Worm (Caenorhabditis elegans) whole organism, L2 larva: ENCODE results near the gene srw-38.

Experiments
- R02D3.7 ChIP-seq: fragments of 150-350 bp; optimal IDR thresholded peaks from 2 replicates; lab custom pipeline; 2014; ENCODE audit warnings: missing biosample characterization, missing genetic modification characterization
- aly-2 ChIP-seq: fragments of 150-350 bp; optimal IDR thresholded peaks from 2 replicates; lab custom pipeline; 2014; ENCODE audit warnings: missing biosample characterization, missing genetic modification characterization
- ama-1 ChIP-seq: fragments of 150-350 bp; optimal IDR thresholded peaks from 2 replicates; lab custom pipeline; 2018; ENCODE audit warnings: inconsistent platforms
- blmp-1 ChIP-seq: sonication (generic microtip); optimal IDR thresholded peaks from 2 replicates; lab custom pipeline; 2017; ENCODE audit warnings: missing genetic modification characterization, mild to moderate bottlenecking, missing compliant biosample characterization, antibody characterized with exemption, moderate library complexity; ENCODE audit not compliant: insufficient read depth
- ceh-82 ChIP-seq: fragments of 150-350 bp; optimal IDR thresholded peaks from 2 replicates; lab custom pipeline; 2014; ENCODE audit warnings: missing biosample characterization, missing genetic modification characterization
- crh-2 ChIP-seq: sonication (generic microtip); optimal IDR thresholded peaks from 2 replicates; lab custom pipeline; 2017; ENCODE audit warnings: missing biosample characterization, missing genetic modification characterization
- elt-1 ChIP-seq: fragments of 150-350 bp; optimal IDR thresholded peaks from 2 replicates; lab custom pipeline; 2014; ENCODE audit warnings: missing biosample characterization, missing genetic modification characterization
- elt-3 ChIP-seq: sonication (generic microtip); optimal IDR thresholded peaks from 2 replicates; lab custom pipeline; 2017; ENCODE audit warnings: missing biosample characterization, missing genetic modification characterization
- lin-39 ChIP-seq: fragments of 150-350 bp; optimal IDR thresholded peaks from 2 replicates; lab custom pipeline; 2014; ENCODE audit warnings: missing biosample characterization, missing genetic modification reagents, missing genetic modification characterization
- mdl-1 ChIP-seq, 2 experiments: fragments of 150-350 bp in 1 of 2; sonication (generic microtip) in 1 of 2; optimal IDR thresholded peaks; 2 replicates each; lab custom pipeline; 2017; ENCODE audit warnings: missing biosample characterization in 2 of 2, missing genetic modification characterization in 2 of 2
- nhr-129 ChIP-seq: fragments of 150-350 bp; optimal IDR thresholded peaks from 2 replicates; lab custom pipeline; 2014; ENCODE audit warnings: missing biosample characterization, missing genetic modification characterization
- snpc-4 ChIP-seq: fragments of 150-350 bp; optimal IDR thresholded peaks from 2 replicates; lab custom pipeline; 2014; ENCODE audit warnings: missing biosample characterization, missing genetic modification characterization
- zag-1 ChIP-seq: fragments of 150-350 bp; optimal IDR thresholded peaks from 2 replicates; lab custom pipeline; 2014; ENCODE audit warnings: missing biosample characterization, missing genetic modification characterization

DNA sequence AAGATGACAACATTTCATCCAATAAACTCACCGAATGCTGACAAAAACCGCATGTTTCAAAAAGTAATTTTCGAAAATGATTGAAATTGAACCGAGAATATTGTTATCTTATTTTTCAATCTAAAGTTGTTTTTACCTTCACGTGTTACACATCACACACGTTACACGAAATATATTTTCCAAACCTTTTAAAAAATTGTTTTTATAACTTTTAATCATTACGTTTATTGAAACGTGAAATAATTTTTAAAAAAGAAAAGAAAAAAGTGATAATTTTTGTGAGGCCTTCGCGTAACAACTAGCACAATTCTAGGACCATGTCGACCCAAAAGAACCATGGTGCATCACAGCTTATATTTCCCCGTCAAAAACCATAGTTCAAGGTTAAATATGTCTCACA, 41.3 kb upstream of the srw-38 start, which contains the start of gene M162.7:
- no peak for TF ChIP-seq elt-3 (tag; lab: Kevin White, UChicago)
- no peak for TF ChIP-seq ama-1
- TF ChIP-seq mdl-1 (tag; optimal IDR thresholded peaks at IDR 0.05; lab: Kevin White, UChicago), result no peak
- no peak for TF ChIP-seq ceh-82 (tag; lab: Kevin White, UChicago)
- TF ChIP-seq R02D3.7 (tag; lab: Kevin White, UChicago), result no peak
- TF ChIP-seq lin-39, result no peak
- TF ChIP-seq blmp-1 (tag; lab: Kevin White, UChicago), result no peak
- no peak for TF ChIP-seq zag-1 (tag; lab: Kevin White, UChicago)
- TF ChIP-seq aly-2 (tag; lab: Kevin White, UChicago), result no peak
- no peak for TF ChIP-seq crh-2
- no peak for TF ChIP-seq snpc-4
- no peak for TF ChIP-seq nhr-129 (tag; lab: Kevin White, UChicago)
- no peak for TF ChIP-seq elt-1 (tag; lab: Kevin White, UChicago)
